Worm (Caenorhabditis elegans) whole organism, young adult: ENCODE results near the gene utp-20.
A peak's percentile ranks its signal among the peaks of the same experiment; 100 is the strongest.

Experiments used
- B0035.1 ChIP-seq: sonication (generic microtip); optimal IDR thresholded peaks from 2 replicates; lab custom pipeline; 2016; ENCODE audit warnings: missing genetic modification characterization, mild to moderate bottlenecking, missing compliant biosample characterization, missing genotype, missing genetic modification reagents
- B0336.3 ChIP-seq: fragments of 200-800 bp; sonication (Bioruptor generic); IDR thresholded peaks from 2 replicates; pipeline ENCODE4 v1.3.6; 2022; ENCODE audit warnings: missing genetic modification characterization, missing compliant biosample characterization
- C17E4.6 ChIP-seq: fragments of 200-800 bp; sonication (Bioruptor generic); IDR thresholded peaks from 2 replicates; pipeline ENCODE4 v1.3.6; 2022; ENCODE audit warnings: missing genetic modification reagents, missing genetic modification characterization, missing compliant biosample characterization
- F10E7.11 ChIP-seq: sonication (generic microtip); optimal IDR thresholded peaks from 2 replicates; lab custom pipeline; 2017; ENCODE audit warnings: mild to moderate bottlenecking, missing genetic modification characterization, moderate library complexity, missing compliant biosample characterization
- F37B4.10 ChIP-seq: fragments of 200-800 bp; sonication (Bioruptor generic); IDR thresholded peaks from 2 replicates; pipeline ENCODE4 v1.3.6; 2022; ENCODE audit warnings: missing genetic modification characterization, missing compliant biosample characterization
- F49E8.2 ChIP-seq: sonication (generic microtip); optimal IDR thresholded peaks from 3 replicates; lab custom pipeline; 2017; ENCODE audit warnings: missing genetic modification characterization, mild to moderate bottlenecking, missing compliant biosample characterization, antibody characterized with exemption, moderate library complexity; ENCODE audit not compliant: insufficient read depth
- F52B5.7 ChIP-seq: sonication (generic microtip); optimal IDR thresholded peaks from 2 replicates; lab custom pipeline; 2016; ENCODE audit warnings: mild to moderate bottlenecking, missing genetic modification characterization, missing compliant biosample characterization
- F55B11.4 ChIP-seq: sonication (generic microtip); optimal IDR thresholded peaks from 2 replicates; lab custom pipeline; 2016; ENCODE audit warnings: missing compliant biosample characterization, missing genetic modification characterization, borderline replicate concordance; ENCODE audit not compliant: insufficient read depth
- K12H6.12 ChIP-seq: fragments of 200-800 bp; sonication (Bioruptor generic); optimal IDR thresholded peaks from 2 replicates; lab custom pipeline; 2018; ENCODE audit warnings: mild to moderate bottlenecking, missing genetic modification characterization, missing compliant biosample characterization
- T26A5.8 ChIP-seq: sonication (generic microtip); optimal IDR thresholded peaks from 2 replicates; lab custom pipeline; 2016; ENCODE audit warnings: missing genetic modification characterization, missing compliant biosample characterization
- Y53F4B.3 ChIP-seq: fragments of 200-800 bp; sonication (Bioruptor generic); IDR thresholded peaks from 2 replicates; pipeline ENCODE4 v1.3.6; 2022; ENCODE audit warnings: missing genetic modification reagents, missing genetic modification characterization, missing compliant biosample characterization
- ZK185.1 ChIP-seq: sonication (generic microtip); optimal IDR thresholded peaks from 2 replicates; lab custom pipeline; 2016; ENCODE audit warnings: mild to moderate bottlenecking, missing genetic modification characterization, missing compliant biosample characterization; ENCODE audit not compliant: poor library complexity, severe bottlenecking
- attf-6 ChIP-seq: fragments of 200-800 bp; sonication (Bioruptor generic); IDR thresholded peaks from 2 replicates; pipeline ENCODE4 v1.3.6; 2022; ENCODE audit warnings: missing genetic modification reagents, missing genetic modification characterization, missing compliant biosample characterization
- bed-1 ChIP-seq: fragments of 200-800 bp; sonication (Bioruptor generic); IDR thresholded peaks from 2 replicates; pipeline ENCODE4 v1.3.6; 2022; ENCODE audit warnings: missing genetic modification reagents, missing genetic modification characterization, missing compliant biosample characterization
- ccch-3 ChIP-seq: fragments of 200-800 bp; sonication (Bioruptor generic); optimal IDR thresholded peaks from 2 replicates; lab custom pipeline; 2018; ENCODE audit warnings: mild to moderate bottlenecking, missing genetic modification characterization, missing compliant biosample characterization
- cebp-1 ChIP-seq, 2 experiments: fragments of 200-800 bp in 1 of 2; sonication (Bioruptor generic) in 1 of 2; sonication (generic microtip) in 1 of 2; IDR thresholded peaks in 1 of 2; optimal IDR thresholded peaks in 1 of 2; 2 replicates each; pipeline versions ENCODE4 v1.3.6 to Lab custom; 2017 to 2022; ENCODE audit warnings: missing compliant biosample characterization in 2 of 2, missing genetic modification characterization in 2 of 2, mild to moderate bottlenecking in 1 of 2, missing genetic modification reagents in 1 of 2, moderate library complexity in 1 of 2
- ceh-100 ChIP-seq: fragments of 200-800 bp; sonication (Bioruptor generic); IDR thresholded peaks from 2 replicates; pipeline ENCODE4 v1.3.6; 2022; ENCODE audit warnings: missing genetic modification reagents, missing genetic modification characterization, missing compliant biosample characterization
- ceh-27 ChIP-seq: fragments of 200-800 bp; sonication (Bioruptor generic); optimal IDR thresholded peaks from 2 replicates; lab custom pipeline; 2018; ENCODE audit warnings: mild to moderate bottlenecking, missing genetic modification characterization, moderate library complexity, missing compliant biosample characterization
- ceh-91 ChIP-seq: fragments of 200-800 bp; sonication (Bioruptor generic); IDR thresholded peaks from 2 replicates; pipeline ENCODE4 v1.3.6; 2022; ENCODE audit warnings: missing genetic modification reagents, missing genetic modification characterization, missing compliant biosample characterization
- dox-1 ChIP-seq: fragments of 200-800 bp; sonication (Bioruptor generic); IDR thresholded peaks from 2 replicates; pipeline ENCODE4 v1.3.6; 2022; ENCODE audit warnings: missing genetic modification reagents, missing genetic modification characterization, missing compliant biosample characterization
- egrh-3 ChIP-seq: fragments of 200-800 bp; sonication (Bioruptor generic); IDR thresholded peaks from 2 replicates; pipeline ENCODE4 v1.3.6; 2022; ENCODE audit warnings: missing genetic modification reagents, missing genetic modification characterization, missing compliant biosample characterization
- ets-4 ChIP-seq: fragments of 200-800 bp; sonication (Bioruptor generic); optimal IDR thresholded peaks from 2 replicates; lab custom pipeline; 2018; ENCODE audit warnings: mild to moderate bottlenecking, missing genetic modification characterization, missing compliant biosample characterization
- gei-17 ChIP-seq: fragments of 200-800 bp; sonication (Bioruptor generic); optimal IDR thresholded peaks from 2 replicates; lab custom pipeline; 2018; ENCODE audit warnings: mild to moderate bottlenecking, missing genetic modification characterization, missing compliant biosample characterization
- him-1 ChIP-seq: sonication (generic microtip); optimal IDR thresholded peaks from 2 replicates; lab custom pipeline; 2016; ENCODE audit warnings: missing genotype, missing genetic modification reagents, missing genetic modification characterization, missing compliant biosample characterization
- hmg-1.2 ChIP-seq: fragments of 200-800 bp; sonication (Bioruptor generic); IDR thresholded peaks from 2 replicates; pipeline ENCODE4 v1.3.6; 2022; ENCODE audit warnings: missing genetic modification reagents, missing genetic modification characterization, missing compliant biosample characterization
- hmg-20 ChIP-seq: fragments of 200-800 bp; sonication (Bioruptor generic); IDR thresholded peaks from 2 replicates; pipeline ENCODE4 v1.3.6; 2022; ENCODE audit warnings: missing genetic modification reagents, missing genetic modification characterization, missing compliant biosample characterization
- hrde-1 ChIP-seq: sonication (generic microtip); optimal IDR thresholded peaks from 2 replicates; lab custom pipeline; 2016; ENCODE audit warnings: missing genetic modification characterization, mild to moderate bottlenecking, missing compliant biosample characterization, moderate library complexity, missing genotype, missing genetic modification reagents, borderline replicate concordance
- lin-40 ChIP-seq: sonication (generic microtip); optimal IDR thresholded peaks from 2 replicates; lab custom pipeline; 2016; ENCODE audit warnings: missing genetic modification characterization, mild to moderate bottlenecking, missing compliant biosample characterization, missing genotype, missing genetic modification reagents
- lin-54 ChIP-seq: fragments of 200-800 bp; sonication (Bioruptor generic); optimal IDR thresholded peaks from 2 replicates; lab custom pipeline; 2018; ENCODE audit warnings: mild to moderate bottlenecking, missing genetic modification characterization, missing compliant biosample characterization
- madf-10 ChIP-seq: sonication (generic microtip); optimal IDR thresholded peaks from 2 replicates; lab custom pipeline; 2016; ENCODE audit warnings: mild to moderate bottlenecking, missing genetic modification characterization, missing compliant biosample characterization
- madf-8 ChIP-seq: fragments of 200-800 bp; sonication (Bioruptor generic); conservative IDR thresholded peaks from 2 replicates; pipeline ENCODE4 v1.3.6; 2022; ENCODE audit warnings: missing genetic modification reagents, missing genetic modification characterization, missing compliant biosample characterization
- mcd-1 ChIP-seq: fragments of 200-800 bp; sonication (Bioruptor generic); IDR thresholded peaks from 2 replicates; pipeline ENCODE4 v1.3.6; 2022; ENCODE audit warnings: missing genetic modification reagents, missing genetic modification characterization, missing compliant biosample characterization
- nfya-1 ChIP-seq: sonication (generic microtip); optimal IDR thresholded peaks from 2 replicates; lab custom pipeline; 2017; ENCODE audit warnings: antibody characterized with exemption, missing compliant biosample characterization, missing genetic modification characterization, borderline replicate concordance; ENCODE audit not compliant: insufficient read depth
- pbrm-1 ChIP-seq: fragments of 200-800 bp; sonication (Bioruptor generic); IDR thresholded peaks from 2 replicates; pipeline ENCODE4 v1.3.6; 2022; ENCODE audit warnings: missing genetic modification reagents, missing genetic modification characterization, missing compliant biosample characterization
- rcor-1 ChIP-seq: fragments of 200-800 bp; sonication (Bioruptor generic); IDR thresholded peaks from 2 replicates; pipeline ENCODE4 v1.3.6; 2022; ENCODE audit warnings: missing genetic modification reagents, missing genetic modification characterization, missing compliant biosample characterization
- repo-1 ChIP-seq: sonication (generic microtip); optimal IDR thresholded peaks from 2 replicates; lab custom pipeline; 2017; ENCODE audit warnings: mild to moderate bottlenecking, missing genetic modification characterization, missing compliant biosample characterization
- rpc-1 ChIP-seq, 2 experiments: fragments of 150-350 bp in 1 of 2; sonication (generic microtip) in 1 of 2; optimal IDR thresholded peaks; 2 replicates each; lab custom pipeline; 2014 to 2018; ENCODE audit warnings: missing biosample characterization in 1 of 2, missing genetic modification characterization in 1 of 2, missing genetic modification reagents in 1 of 2, missing genotype in 1 of 2
- sdz-38 ChIP-seq: sonication (generic microtip); optimal IDR thresholded peaks from 2 replicates; lab custom pipeline; 2016; ENCODE audit warnings: missing genotype, missing genetic modification characterization, missing compliant biosample characterization
- tbx-9 ChIP-seq: sonication (generic microtip); optimal IDR thresholded peaks from 2 replicates; lab custom pipeline; 2016; ENCODE audit warnings: borderline replicate concordance, missing genetic modification characterization, inconsistent platforms, missing compliant biosample characterization
- tlf-1 ChIP-seq: fragments of 200-800 bp; sonication (Bioruptor generic); optimal IDR thresholded peaks from 2 replicates; lab custom pipeline; 2018; ENCODE audit warnings: mild to moderate bottlenecking, missing genetic modification characterization, missing compliant biosample characterization
- unc-130 ChIP-seq: sonication (generic microtip); optimal IDR thresholded peaks from 2 replicates; lab custom pipeline; 2016; ENCODE audit warnings: missing genetic modification reagents, missing genetic modification characterization, missing compliant biosample characterization
- xnd-1 ChIP-seq: sonication (generic microtip); optimal IDR thresholded peaks from 2 replicates; lab custom pipeline; 2016; ENCODE audit warnings: missing genotype, missing genetic modification reagents, missing genetic modification characterization, missing compliant biosample characterization
- ztf-18 ChIP-seq: sonication (generic microtip); optimal IDR thresholded peaks from 2 replicates; lab custom pipeline; 2016; ENCODE audit warnings: missing genotype, mild to moderate bottlenecking, missing genetic modification characterization, missing compliant biosample characterization
- ztf-22 ChIP-seq: fragments of 200-800 bp; sonication (Bioruptor generic); optimal IDR thresholded peaks from 2 replicates; lab custom pipeline; 2018; ENCODE audit warnings: mild to moderate bottlenecking, missing genetic modification characterization, moderate library complexity, missing compliant biosample characterization
- ztf-3 ChIP-seq: fragments of 200-800 bp; sonication (Bioruptor generic); optimal IDR thresholded peaks from 2 replicates; lab custom pipeline; 2018; ENCODE audit warnings: mild to moderate bottlenecking, missing genetic modification characterization, missing compliant biosample characterization
- ztf-6 ChIP-seq: fragments of 200-800 bp; sonication (Bioruptor generic); IDR thresholded peaks from 2 replicates; pipeline ENCODE4 v1.3.6; 2022; ENCODE audit warnings: missing genetic modification reagents, missing genetic modification characterization, missing compliant biosample characterization

The utp-20 gene

ce11 chrII:6489711-6490184, 46.4 kb upstream of the utp-20 start, which contains the start of the genes snr-3 and rsp-5 (continued):
- TF ChIP-seq xnd-1 (tag; lab: Kevin White, UChicago) = peak; percentile 56
- no peak for TF ChIP-seq repo-1 (tag; lab: Kevin White, UChicago)
- TF ChIP-seq F55B11.4 (tag; lab: Kevin White, UChicago) = no peak
- 0 out of 2 replicates have a peak, but pooled peaks have one; percentile 28 for TF ChIP-seq ceh-100 (GFP tag; lab: Robert Waterston, UW)
- TF ChIP-seq ccch-3 (GFP tag; lab: Kevin White, UChicago) = no peak
- TF ChIP-seq cebp-1 (GFP tag; IDR thresholded peaks at IDR 0.05; lab: Robert Waterston, UW) = no peak
- peak; percentile 34 for TF ChIP-seq cebp-1 (tag; optimal IDR thresholded peaks at IDR 0.05; lab: Kevin White, UChicago)
- TF ChIP-seq lin-54 (GFP tag; lab: Kevin White, UChicago) = peak; percentile 70
- peak; percentile 52; the same call in 1 of the 2 replicates for TF ChIP-seq pbrm-1 (GFP tag; lab: Robert Waterston, UW)
- TF ChIP-seq egrh-3 (GFP tag; lab: Robert Waterston, UW) = no peak
- peak; percentile 30 for TF ChIP-seq madf-8
- peak; percentile 0 for TF ChIP-seq him-1 (tag; lab: Kevin White, UChicago)
- TF ChIP-seq ztf-6 (GFP tag; lab: Robert Waterston, UW) = no peak
- TF ChIP-seq C17E4.6 (GFP tag; lab: Robert Waterston, UW) = no peak
- TF ChIP-seq F37B4.10 (GFP tag; lab: Robert Waterston, UW) = no peak
- peak; percentile 55 for TF ChIP-seq F49E8.2 (tag; lab: Kevin White, UChicago)
- TF ChIP-seq ceh-27 (GFP tag; lab: Kevin White, UChicago) = no peak
- TF ChIP-seq lin-40 (tag; lab: Kevin White, UChicago) = peak; percentile 12
- no peak for TF ChIP-seq rpc-1 (optimal IDR thresholded peaks at IDR 0.05; lab: Kevin White, UChicago)
- no peak for TF ChIP-seq rpc-1 (tag; optimal IDR thresholded peaks at IDR 0.05; lab: Kevin White, UChicago)
- no peak for TF ChIP-seq T26A5.8 (tag; lab: Kevin White, UChicago)
- TF ChIP-seq dox-1 (GFP tag; lab: Robert Waterston, UW) = peak; percentile 81
- peak; percentile 40 for TF ChIP-seq ZK185.1
- TF ChIP-seq gei-17 (GFP tag; lab: Kevin White, UChicago) = no peak
- TF ChIP-seq mcd-1 (GFP tag; lab: Robert Waterston, UW) = peak; percentile 74
- TF ChIP-seq ceh-91 = peak; percentile 56
- TF ChIP-seq rcor-1 (GFP tag; lab: Robert Waterston, UW) = peak; percentile 54; the same call in 1 of the 2 replicates

ce11 chrII:6491187-6491586, 45.0 kb upstream of the utp-20 start:
- TF ChIP-seq ets-4 (GFP tag; lab: Kevin White, UChicago) (no peak), madf-10 (no peak), ztf-22 (GFP tag; lab: Kevin White, UChicago) (no peak), B0035.1 (tag; lab: Kevin White, UChicago) (no peak), nfya-1 (tag; lab: Kevin White, UChicago) (no peak), bed-1 (GFP tag; lab: Robert Waterston, UW) (no peak), F52B5.7 (no peak), hmg-1.2 (GFP tag; lab: Robert Waterston, UW) (peak; percentile 51), T26A5.8 (tag; lab: Kevin White, UChicago) (no peak), hmg-20 (GFP tag; lab: Robert Waterston, UW) (no peak), K12H6.12 (tag; lab: Kevin White, UChicago) (no peak), ztf-3 (GFP tag; lab: Kevin White, UChicago) (no peak), tbx-9 (no peak), tlf-1 (GFP tag; lab: Kevin White, UChicago) (peak; percentile 24), B0336.3 (GFP tag; lab: Robert Waterston, UW) (peak; percentile 28; the same call in 1 of the 2 replicates), attf-6 (GFP tag; lab: Robert Waterston, UW) (peak; percentile 78), F10E7.11 (tag; lab: Kevin White, UChicago) (no peak), gei-17 (GFP tag; lab: Kevin White, UChicago) (no peak), ztf-18 (no peak), Y53F4B.3 (GFP tag; lab: Robert Waterston, UW) (no peak; the same call in 1 of the 2 replicates), him-1 (tag; lab: Kevin White, UChicago) (no peak), hrde-1 (peak; percentile 81), unc-130 (GFP tag; lab: Kevin White, UChicago) (peak; percentile 59), sdz-38 (tag; lab: Kevin White, UChicago) (no peak), ZK185.1 (no peak)
